Fruit fly (Drosophila melanogaster) whole organism, embryonic: Measurements from ENCODE around the gene Shmt.
A peak's percentile ranks its signal among the peaks of the same experiment; 100 is the strongest.

ENCODE experiments used
- CG10209 ChIP-seq: fragments of 200-800 bp; sonication (Bioruptor generic); optimal IDR thresholded peaks from 3 replicates; lab custom pipeline; 2017; ENCODE audit warnings: missing biosample characterization, mild to moderate bottlenecking, missing genetic modification characterization, missing genetic modification reagents
- CG17328 ChIP-seq: fragments of 200-800 bp; sonication (Bioruptor generic); IDR thresholded peaks from 2 replicates; pipeline ENCODE4 v1.3.6; 2022; ENCODE audit warnings: missing biosample characterization, missing genetic modification characterization
- CG18476 ChIP-seq: fragments of 200-800 bp; sonication (Bioruptor generic); optimal IDR thresholded peaks from 2 replicates; lab custom pipeline; 2016; ENCODE audit warnings: missing biosample characterization, mild to moderate bottlenecking, missing genetic modification characterization
- CG32772 ChIP-seq: fragments of 200-800 bp; sonication (Bioruptor generic); IDR thresholded peaks from 2 replicates; pipeline ENCODE4 v1.3.6; 2022; ENCODE audit warnings: missing biosample characterization, missing genetic modification characterization
- CG3281 ChIP-seq: fragments of 200-800 bp; sonication (Bioruptor generic); optimal IDR thresholded peaks from 3 replicates; lab custom pipeline; 2017; ENCODE audit warnings: missing biosample characterization, mild to moderate bottlenecking, missing genetic modification characterization
- CG33213 ChIP-seq: fragments of 200-800 bp; sonication (Bioruptor generic); optimal IDR thresholded peaks from 3 replicates; lab custom pipeline; 2016; ENCODE audit warnings: missing biosample characterization, missing genetic modification characterization
- CG34224 ChIP-seq: fragments of 200-800 bp; sonication (Bioruptor generic); IDR thresholded peaks from 3 replicates; pipeline ENCODE4 v1.3.6; 2022; ENCODE audit warnings: missing biosample characterization, missing genetic modification characterization; ENCODE audit not compliant: partially characterized antibody
- CG6683 ChIP-seq: fragments of 200-800 bp; sonication (Bioruptor generic); optimal IDR thresholded peaks from 2 replicates; lab custom pipeline; 2017; ENCODE audit warnings: missing biosample characterization, mild to moderate bottlenecking, missing genetic modification characterization, missing genetic modification reagents
- CG7357 ChIP-seq: fragments of 200-800 bp; sonication (Bioruptor generic); IDR thresholded peaks from 3 replicates; pipeline ENCODE4 v1.3.6; 2022; ENCODE audit warnings: missing biosample characterization, missing genetic modification characterization
- CG7928 ChIP-seq: fragments of 200-800 bp; sonication (Bioruptor generic); optimal IDR thresholded peaks from 2 replicates; lab custom pipeline; 2017; ENCODE audit warnings: missing biosample characterization, mild to moderate bottlenecking, missing genetic modification characterization
- CHES-1-like ChIP-seq: fragments of 200-800 bp; sonication (Bioruptor generic); optimal IDR thresholded peaks from 2 replicates; lab custom pipeline; 2016; ENCODE audit warnings: missing biosample characterization, missing genetic modification characterization
- Camta ChIP-seq: fragments of 200-800 bp; sonication (Bioruptor generic); optimal IDR thresholded peaks from 2 replicates; lab custom pipeline; 2016; ENCODE audit warnings: missing biosample characterization, missing genetic modification characterization
- Deaf1 ChIP-seq: fragments of 200-800 bp; optimal IDR thresholded peaks from 3 replicates; lab custom pipeline; 2019; ENCODE audit warnings: missing biosample characterization, mild to moderate bottlenecking, missing genetic modification characterization, moderate library complexity
- Doc2 ChIP-seq: fragments of 200-800 bp; sonication (Bioruptor generic); IDR thresholded peaks from 2 replicates; pipeline ENCODE4 v1.3.6; 2022; ENCODE audit warnings: missing biosample characterization, missing genetic modification characterization
- Dref ChIP-seq: fragments of 200-800 bp; sonication (Bioruptor generic); IDR thresholded peaks from 2 replicates; pipeline ENCODE4 v1.3.6; 2022; ENCODE audit warnings: missing biosample characterization, missing genetic modification characterization
- Eip74EF ChIP-seq, 2 experiments: fragments of 200-800 bp in 1 of 2; fragments of >200 bp in 1 of 2; sonication (Bioruptor generic) in 1 of 2; optimal IDR thresholded peaks; 2 replicates each; lab custom pipeline; 2017 to 2019; ENCODE audit warnings: missing biosample characterization in 2 of 2, missing genetic modification characterization in 2 of 2, mild to moderate bottlenecking in 1 of 2, moderate library complexity in 1 of 2
- Ets97D ChIP-seq: fragments of 200-800 bp; sonication (Bioruptor generic); optimal IDR thresholded peaks from 3 replicates; lab custom pipeline; 2016; ENCODE audit warnings: missing biosample characterization, missing genetic modification characterization
- Fer3 ChIP-seq: fragments of 200-800 bp; sonication (Bioruptor generic); optimal IDR thresholded peaks from 2 replicates; lab custom pipeline; 2018; ENCODE audit warnings: missing biosample characterization, mild to moderate bottlenecking, missing genetic modification characterization, moderate library complexity
- Hsf ChIP-seq: fragments of 200-800 bp; sonication (Bioruptor generic); optimal IDR thresholded peaks from 3 replicates; lab custom pipeline; 2016; ENCODE audit warnings: missing biosample characterization, missing genetic modification characterization
- Lim3 ChIP-seq: fragments of 200-800 bp; sonication (Bioruptor generic); IDR thresholded peaks from 2 replicates; pipeline ENCODE4 v1.3.6; 2022; ENCODE audit warnings: missing biosample characterization, missing genetic modification characterization
- Lpt ChIP-seq: fragments of >200 bp; optimal IDR thresholded peaks from 2 replicates; lab custom pipeline; 2018; ENCODE audit warnings: missing biosample characterization, missing genetic modification characterization
- MBD-R2 ChIP-seq: fragments of 200-800 bp; sonication (Bioruptor generic); IDR thresholded peaks from 2 replicates; pipeline ENCODE4 v1.3.6; 2022; ENCODE audit warnings: missing biosample characterization, missing genetic modification characterization
- MTF-1 ChIP-seq: fragments of 200-800 bp; sonication (Bioruptor generic); optimal IDR thresholded peaks from 2 replicates; lab custom pipeline; 2018; ENCODE audit warnings: missing biosample characterization, mild to moderate bottlenecking, missing genetic modification characterization, borderline replicate concordance
- Optix ChIP-seq: fragments of 200-800 bp; sonication (Bioruptor generic); IDR thresholded peaks from 3 replicates; pipeline ENCODE4 v1.3.6; 2022; ENCODE audit warnings: missing biosample characterization, missing genetic modification characterization
- Pdp1 ChIP-seq, 2 experiments: fragments of 200-800 bp; sonication (Bioruptor generic); optimal IDR thresholded peaks; 3 replicates each; lab custom pipeline; 2016; ENCODE audit warnings: missing biosample characterization in 2 of 2, missing genetic modification characterization in 2 of 2, mild to moderate bottlenecking in 1 of 2, moderate library complexity in 1 of 2
- Scr ChIP-seq: fragments of 200-800 bp; sonication (Bioruptor generic); IDR thresholded peaks from 2 replicates; pipeline ENCODE4 v1.3.6; 2022; ENCODE audit warnings: missing biosample characterization, missing genetic modification characterization; ENCODE audit not compliant: partially characterized antibody
- Xbp1 ChIP-seq: fragments of 200-800 bp; sonication (Bioruptor generic); optimal IDR thresholded peaks from 3 replicates; lab custom pipeline; 2016; ENCODE audit warnings: missing biosample characterization, mild to moderate bottlenecking, missing genetic modification characterization
- abd-A ChIP-seq: fragments of 200-800 bp; sonication (Bioruptor generic); optimal IDR thresholded peaks from 3 replicates; lab custom pipeline; 2019; ENCODE audit warnings: missing biosample characterization, mild to moderate bottlenecking, missing genetic modification characterization, moderate library complexity
- ara ChIP-seq: fragments of 200-800 bp; sonication (Bioruptor generic); IDR thresholded peaks from 2 replicates; pipeline ENCODE4 v1.3.6; 2022; ENCODE audit warnings: missing biosample characterization, missing genetic modification characterization
- br ChIP-seq: fragments of >200 bp; optimal IDR thresholded peaks from 2 replicates; lab custom pipeline; 2017
- ci ChIP-seq: fragments of 200-800 bp; sonication (Bioruptor generic); IDR thresholded peaks from 3 replicates; pipeline ENCODE4 v1.3.6; 2022; ENCODE audit warnings: missing biosample characterization, missing genetic modification characterization
- corto ChIP-seq: fragments of 200-800 bp; sonication (Bioruptor generic); optimal IDR thresholded peaks from 2 replicates; lab custom pipeline; 2016; ENCODE audit warnings: missing biosample characterization, mild to moderate bottlenecking, missing genetic modification characterization, moderate library complexity
- danr ChIP-seq: fragments of 200-800 bp; sonication (Bioruptor generic); IDR thresholded peaks from 2 replicates; pipeline ENCODE4 v1.3.6; 2022; ENCODE audit warnings: missing biosample characterization, missing genetic modification characterization
- disco-r ChIP-seq: fragments of 200-800 bp; sonication (Bioruptor generic); optimal IDR thresholded peaks from 2 replicates; lab custom pipeline; 2016; ENCODE audit warnings: missing biosample characterization, missing genetic modification characterization
- dmrt99B ChIP-seq: fragments of 200-800 bp; sonication (Bioruptor generic); optimal IDR thresholded peaks from 2 replicates; lab custom pipeline; 2018; ENCODE audit warnings: missing biosample characterization, mild to moderate bottlenecking, missing genetic modification characterization, moderate library complexity
- ewg ChIP-seq: fragments of 200-800 bp; sonication (Bioruptor generic); optimal IDR thresholded peaks from 3 replicates; lab custom pipeline; 2017; ENCODE audit warnings: mild to moderate bottlenecking, missing biosample characterization, missing genetic modification reagents, missing genetic modification characterization
- gce ChIP-seq: fragments of 200-800 bp; sonication (Bioruptor generic); IDR thresholded peaks from 3 replicates; pipeline ENCODE4 v1.3.6; 2022; ENCODE audit warnings: missing biosample characterization, missing genetic modification characterization
- gem ChIP-seq: fragments of 200-800 bp; sonication (Bioruptor generic); optimal IDR thresholded peaks from 2 replicates; lab custom pipeline; 2019; ENCODE audit warnings: missing biosample characterization, mild to moderate bottlenecking, missing genetic modification characterization, moderate library complexity
- gfzf ChIP-seq: fragments of 200-800 bp; sonication (Bioruptor generic); optimal IDR thresholded peaks from 2 replicates; lab custom pipeline; 2016; ENCODE audit warnings: missing biosample characterization, mild to moderate bottlenecking, missing genetic modification characterization, moderate library complexity
- gsb ChIP-seq: fragments of 200-800 bp; sonication (Bioruptor generic); IDR thresholded peaks from 2 replicates; pipeline ENCODE4 v1.3.6; 2022; ENCODE audit warnings: missing biosample characterization, missing genetic modification characterization
- ham ChIP-seq: fragments of 200-800 bp; sonication (Bioruptor generic); IDR thresholded peaks from 2 replicates; pipeline ENCODE4 v1.3.6; 2022; ENCODE audit warnings: missing biosample characterization, missing genetic modification characterization
- hth ChIP-seq: fragments of >200 bp; optimal IDR thresholded peaks from 2 replicates; lab custom pipeline; 2017; ENCODE audit warnings: inconsistent platforms
- nerfin-1 ChIP-seq: fragments of 200-800 bp; sonication (Bioruptor generic); optimal IDR thresholded peaks from 3 replicates; lab custom pipeline; 2019; ENCODE audit warnings: missing biosample characterization, mild to moderate bottlenecking, missing genetic modification characterization, moderate library complexity
- pan ChIP-seq, 4 experiments: fragments of >200 bp in 3 of 4; fragments of 200-800 bp in 1 of 4; sonication (Bioruptor generic) in 1 of 4; optimal IDR thresholded peaks in 3 of 4; IDR thresholded peaks in 1 of 4; 2 replicates each; pipeline versions ENCODE4 v1.3.6 to Lab custom; 2017 to 2022; ENCODE audit warnings: missing biosample characterization in 2 of 4, missing genetic modification characterization in 2 of 4, mixed read lengths in 1 of 4
- phol ChIP-seq: fragments of 200-800 bp; sonication (Bioruptor generic); optimal IDR thresholded peaks from 3 replicates; lab custom pipeline; 2018; ENCODE audit warnings: missing biosample characterization, mild to moderate bottlenecking, missing genetic modification characterization, moderate library complexity
- ro ChIP-seq: fragments of 200-800 bp; sonication (Bioruptor generic); IDR thresholded peaks from 2 replicates; pipeline ENCODE4 v1.3.6; 2022; ENCODE audit warnings: missing biosample characterization, missing genetic modification characterization
- so ChIP-seq: fragments of 200-800 bp; sonication (Bioruptor generic); IDR thresholded peaks from 3 replicates; pipeline ENCODE4 v1.3.6; 2022; ENCODE audit warnings: missing biosample characterization, missing genetic modification characterization
- tx ChIP-seq: fragments of 200-800 bp; sonication (Bioruptor generic); optimal IDR thresholded peaks from 2 replicates; lab custom pipeline; 2016; ENCODE audit warnings: missing biosample characterization, missing genetic modification characterization
- zfh1 ChIP-seq: fragments of 200-800 bp; sonication (Bioruptor generic); IDR thresholded peaks from 3 replicates; pipeline ENCODE4 v1.3.6; 2022; ENCODE audit warnings: missing biosample characterization, missing genetic modification characterization

Gene Shmt

DNA sequence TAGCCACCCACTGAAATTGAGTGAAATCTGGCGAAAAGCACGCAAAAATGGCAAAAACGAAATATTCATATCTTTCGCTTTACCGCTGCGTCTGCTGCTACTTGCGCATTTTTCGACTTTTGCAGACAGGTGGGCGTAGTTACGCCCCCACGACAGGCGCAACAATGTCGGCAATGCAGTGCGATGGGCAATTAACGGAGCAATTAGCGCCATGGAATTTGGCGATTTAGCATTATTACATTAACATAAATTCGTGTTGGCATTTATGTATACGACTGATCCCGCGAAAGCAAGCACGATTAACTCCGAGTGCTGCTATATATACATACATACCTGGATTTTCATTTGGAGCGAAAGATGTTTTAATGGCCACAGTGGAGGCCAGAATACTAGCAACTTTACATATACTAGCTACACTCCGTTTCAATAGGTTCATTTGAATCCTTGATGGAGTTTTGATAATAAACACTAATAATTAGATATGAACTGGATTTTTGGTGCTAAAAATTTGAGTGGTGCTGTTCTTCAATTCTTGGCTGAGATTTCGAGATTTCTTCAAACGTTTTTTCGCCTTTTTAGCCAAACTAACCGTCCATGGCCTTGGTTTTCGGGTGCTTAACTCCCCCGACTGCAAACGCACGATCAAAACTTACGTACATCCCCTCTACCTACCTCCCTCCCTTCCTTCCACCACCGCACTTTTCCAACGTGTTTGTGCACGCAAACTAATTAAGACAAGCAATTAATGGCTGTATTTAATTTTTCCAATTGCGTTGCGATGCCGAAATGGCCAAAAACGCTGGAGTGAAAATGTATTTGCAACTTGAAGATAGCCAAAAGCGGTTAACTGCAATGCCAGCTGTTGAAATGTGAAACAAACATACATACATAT, 19.5 kb downstream of the Shmt start (continued):
- TF ChIP-seq CHES-1-like (GFP tag; lab: Kevin White, UChicago), result no peak
- no peak for TF ChIP-seq pan (optimal IDR thresholded peaks at IDR 0.05; lab: Kevin White, UChicago)
- peak in 1 of 2 experiments; percentile 46 for TF ChIP-seq pan (GFP tag; optimal IDR thresholded peaks at IDR 0.05 in 1 of 2, IDR thresholded peaks at IDR 0.05 in 1 of 2)
- TF ChIP-seq CG18476 (GFP tag; lab: Kevin White, UChicago), result no peak
- peak; percentile 44; the same call in 1 of the 2 replicates for TF ChIP-seq ara (GFP tag; lab: Robert Waterston, UW)
- no peak for TF ChIP-seq Doc2 (GFP tag; lab: Robert Waterston, UW)
- TF ChIP-seq Hsf (GFP tag; lab: Kevin White, UChicago), result peak; percentile 35
- no peak for TF ChIP-seq ewg (GFP tag; lab: Kevin White, UChicago)
- no peak for TF ChIP-seq gfzf (GFP tag; lab: Kevin White, UChicago)
- no peak for TF ChIP-seq br (lab: Kevin White, UChicago)
- no peak for TF ChIP-seq Pdp1 (GFP tag; optimal IDR thresholded peaks at IDR 0.05; lab: Kevin White, UChicago)
- no peak for TF ChIP-seq Lim3 (GFP tag; lab: Robert Waterston, UW)
- peak; percentile 27; the same call in 1 of the 2 replicates for TF ChIP-seq CG32772 (GFP tag; lab: Robert Waterston, UW)
- no peak for TF ChIP-seq CG3281 (GFP tag; lab: Kevin White, UChicago)
- no peak for TF ChIP-seq Scr
- TF ChIP-seq CG6683 (GFP tag; lab: Kevin White, UChicago), result no peak
- TF ChIP-seq gce, result no peak
- no peak for TF ChIP-seq ro (GFP tag; lab: Robert Waterston, UW)
- no peak for TF ChIP-seq Fer3
- no peak for TF ChIP-seq ham (GFP tag; lab: Robert Waterston, UW)
- no peak for TF ChIP-seq MBD-R2 (GFP tag; lab: Robert Waterston, UW)
- TF ChIP-seq gem (tag; lab: Kevin White, UChicago), result peak; percentile 53
- no peak for TF ChIP-seq tx (GFP tag; lab: Kevin White, UChicago)
- no peak for TF ChIP-seq danr (GFP tag; lab: Robert Waterston, UW)
- no peak for TF ChIP-seq gsb (GFP tag; lab: Robert Waterston, UW)
- no peak for TF ChIP-seq Eip74EF (GFP tag; optimal IDR thresholded peaks at IDR 0.05; lab: Kevin White, UChicago)
- TF ChIP-seq hth (lab: Kevin White, UChicago), result no peak
- TF ChIP-seq ci (GFP tag; lab: Robert Waterston, UW), result peak; percentile 81
- peak; percentile 34 for TF ChIP-seq phol
- TF ChIP-seq nerfin-1, result no peak
- TF ChIP-seq CG34224, result no peak
- 0 out of 3 replicates have a peak, but pooled peaks have one; percentile 39 for TF ChIP-seq CG7357 (GFP tag; lab: Robert Waterston, UW)
- TF ChIP-seq CG7928 (GFP tag; lab: Kevin White, UChicago), result no peak
- no peak for TF ChIP-seq corto (GFP tag; lab: Kevin White, UChicago)
- TF ChIP-seq so (GFP tag; lab: Robert Waterston, UW), result no peak
- no peak for TF ChIP-seq MTF-1 (GFP tag; lab: Kevin White, UChicago)
- peak; percentile 22 for TF ChIP-seq dmrt99B (tag; lab: Kevin White, UChicago)
- TF ChIP-seq Dref (GFP tag; lab: Robert Waterston, UW), result no peak
- no peak for TF ChIP-seq Deaf1 (tag; lab: Kevin White, UChicago)
- no peak for TF ChIP-seq disco-r (GFP tag; lab: Kevin White, UChicago)
- no peak for TF ChIP-seq Lpt (GFP tag; lab: Kevin White, UChicago)
- peak; percentile 59; the same call in 1 of the 2 replicates for TF ChIP-seq CG17328 (GFP tag; lab: Robert Waterston, UW)
- TF ChIP-seq Camta, result no peak
- TF ChIP-seq CG10209 (GFP tag; lab: Kevin White, UChicago), result no peak
- TF ChIP-seq Optix (GFP tag; lab: Robert Waterston, UW), result 0 out of 3 replicates have a peak, but pooled peaks have one; percentile 37
- TF ChIP-seq zfh1 (GFP tag; lab: Robert Waterston, UW), result 0 out of 3 replicates have a peak, but pooled peaks have one; percentile 53
- peak; percentile 36 for TF ChIP-seq Xbp1 (GFP tag; lab: Kevin White, UChicago)
- no peak for TF ChIP-seq Ets97D
- no peak for TF ChIP-seq CG33213
- TF ChIP-seq abd-A (tag; lab: Kevin White, UChicago), result no peak
